Worm (Caenorhabditis elegans): ENCODE measurements around the gene F13H8.11.

The F13H8.11 gene

DNA sequence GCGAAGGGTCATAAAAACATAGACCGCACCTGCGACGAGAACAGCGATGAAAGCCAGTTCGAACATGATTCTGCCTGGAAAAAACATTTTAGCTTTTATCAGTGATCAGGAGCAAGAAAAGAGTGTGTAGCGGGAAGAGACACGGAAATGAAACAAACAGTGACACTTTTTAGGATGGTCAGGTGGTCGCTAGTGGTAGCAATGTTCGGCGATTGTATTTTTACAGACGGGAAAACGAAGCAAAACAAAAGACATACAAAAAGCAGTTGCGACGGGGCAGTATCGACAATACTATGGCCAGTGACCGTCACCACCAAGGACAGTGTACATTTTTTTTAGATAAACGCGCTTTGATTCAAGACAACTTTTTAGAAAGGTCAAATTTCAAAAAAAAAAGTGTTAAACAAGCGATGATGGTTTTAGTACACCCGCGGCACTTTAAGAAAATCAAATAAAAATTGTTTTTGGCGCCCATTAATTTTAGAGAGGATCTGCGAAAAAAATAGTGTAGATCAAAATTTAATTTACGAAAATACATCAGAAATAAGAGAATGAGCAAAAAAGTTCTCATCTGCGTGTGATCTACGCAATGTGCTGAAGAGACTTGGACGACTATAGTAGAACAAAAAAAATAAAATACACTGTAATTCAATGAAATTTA is 24.3 kb downstream of the F13H8.11 start, which contains the start of gene T24H7.9:
Gene T24H7.9 (minus strand): TSS at position 74 of the 661 bp plus-strand sequence.
- TF ChIP-seq elt-2 (tag; optimal IDR thresholded peaks at IDR 0.05) = peak; percentile 47
- no peak for TF ChIP-seq ztf-11 (tag; optimal IDR thresholded peaks at IDR 0.05)
- TF ChIP-seq nhr-25 (tag; optimal IDR thresholded peaks at IDR 0.05) = peak; percentile 30
- TF ChIP-seq pha-4 (tag; optimal IDR thresholded peaks at IDR 0.05) = peak; percentile 68

ce11 chrII:6230116-6230515 is 29.7 kb downstream of the F13H8.11 start:
- TF ChIP-seq egl-27 (tag; optimal IDR thresholded peaks at IDR 0.05) = no peak
- TF ChIP-seq aly-2 (tag; optimal IDR thresholded peaks at IDR 0.05) = no peak
- TF ChIP-seq nhr-43 (tag; optimal IDR thresholded peaks at IDR 0.05; ENCODE audit: poor library complexity, severe bottlenecking) = no peak
- no peak for TF ChIP-seq unc-62 (GFP tag; optimal IDR thresholded peaks at IDR 0.05)
- TF ChIP-seq ztf-11 (tag; optimal IDR thresholded peaks at IDR 0.05) = no peak
- no peak for TF ChIP-seq nhr-237 (tag; optimal IDR thresholded peaks at IDR 0.05)
- no peak for TF ChIP-seq skn-1 (tag; optimal IDR thresholded peaks at IDR 0.05)
- TF ChIP-seq nhr-67 (tag; optimal IDR thresholded peaks at IDR 0.05) = no peak
- no peak for TF ChIP-seq tbx-2 (tag; optimal IDR thresholded peaks at IDR 0.05)

DNA sequence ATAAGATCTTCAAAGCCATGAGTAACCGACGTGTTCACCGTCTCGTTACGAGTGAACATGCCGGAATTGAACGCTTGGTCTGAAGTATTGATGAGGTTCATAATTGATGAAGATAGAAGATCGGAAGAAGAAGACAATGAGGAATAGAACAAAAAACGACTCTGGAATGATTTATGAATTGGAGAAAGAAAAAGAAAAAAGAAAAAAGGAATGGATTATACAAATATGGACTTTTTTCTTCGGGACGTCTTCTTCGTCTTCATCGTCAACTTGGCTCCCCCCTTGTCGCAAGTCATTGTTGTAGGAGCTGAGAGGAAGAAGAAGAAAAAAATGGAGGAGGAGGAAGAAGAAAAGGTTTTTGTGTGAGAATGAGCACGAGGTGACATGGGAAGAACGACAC is 32.8 kb downstream of the F13H8.11 start, which contains the start of gene srsy-2:
Gene srsy-2 (minus strand): TSS at position 101 of the 400 bp plus-strand sequence.
- TF ChIP-seq egl-27 (tag; optimal IDR thresholded peaks at IDR 0.05) (no peak), hmg-11 (tag; optimal IDR thresholded peaks at IDR 0.05) (no peak), jun-1 (tag; optimal IDR thresholded peaks at IDR 0.05) (no peak), mdl-1 (tag; optimal IDR thresholded peaks at IDR 0.05) (no peak), ZK546.5 (tag; optimal IDR thresholded peaks at IDR 0.05) (no peak), mml-1 (tag; optimal IDR thresholded peaks at IDR 0.05) (no peak)

DNA sequence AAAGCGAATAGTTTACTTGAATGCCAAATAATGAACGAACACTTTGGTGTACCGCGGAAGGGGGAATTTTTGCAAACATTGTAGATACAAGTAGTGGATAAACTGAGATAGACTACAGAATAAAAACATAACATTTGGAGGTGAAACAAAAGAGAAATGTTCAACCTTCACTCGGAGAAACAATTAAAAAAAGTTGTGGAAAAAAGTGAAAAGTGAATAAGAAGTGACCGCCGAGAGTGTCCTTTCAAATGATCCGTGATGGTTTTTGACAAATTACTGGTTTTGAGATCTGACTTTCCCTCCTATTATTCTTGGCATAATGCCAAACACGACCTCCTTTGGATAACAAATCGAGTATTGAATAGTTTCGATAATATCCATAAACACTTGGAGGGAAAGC is 36.1 kb downstream of the F13H8.11 start:
- TF ChIP-seq nhr-23 (tag; optimal IDR thresholded peaks at IDR 0.05) (no peak), nhr-76 (tag; optimal IDR thresholded peaks at IDR 0.05) (no peak), nhr-43 (tag; optimal IDR thresholded peaks at IDR 0.05; ENCODE audit: poor library complexity, severe bottlenecking) (no peak), daf-12 (tag; optimal IDR thresholded peaks at IDR 0.05) (no peak), mml-1 (tag; optimal IDR thresholded peaks at IDR 0.05) (no peak), egl-5 (tag; optimal IDR thresholded peaks at IDR 0.05) (no peak), nhr-25 (tag; optimal IDR thresholded peaks at IDR 0.05) (no peak), ZK546.5 (tag; optimal IDR thresholded peaks at IDR 0.05) (no peak), skn-1 (tag; optimal IDR thresholded peaks at IDR 0.05) (no peak), fkh-10 (GFP tag; optimal IDR thresholded peaks at IDR 0.05) (no peak), fkh-2 (tag; optimal IDR thresholded peaks at IDR 0.05) (no peak)

- TF ChIP-seq nhr-76 (tag; optimal IDR thresholded peaks at IDR 0.05) (no peak), ztf-4 (tag; optimal IDR thresholded peaks at IDR 0.05) (no peak), nhr-23 (tag; optimal IDR thresholded peaks at IDR 0.05) (no peak), hmg-11 (tag; optimal IDR thresholded peaks at IDR 0.05) (no peak)
Observed at ce11 chrII:6222558-6222957, 37.3 kb downstream of the F13H8.11 start, which contains the start of gene C30B5.6. Gene C30B5.6 (minus strand): TSS chrII:6222658.

DNA sequence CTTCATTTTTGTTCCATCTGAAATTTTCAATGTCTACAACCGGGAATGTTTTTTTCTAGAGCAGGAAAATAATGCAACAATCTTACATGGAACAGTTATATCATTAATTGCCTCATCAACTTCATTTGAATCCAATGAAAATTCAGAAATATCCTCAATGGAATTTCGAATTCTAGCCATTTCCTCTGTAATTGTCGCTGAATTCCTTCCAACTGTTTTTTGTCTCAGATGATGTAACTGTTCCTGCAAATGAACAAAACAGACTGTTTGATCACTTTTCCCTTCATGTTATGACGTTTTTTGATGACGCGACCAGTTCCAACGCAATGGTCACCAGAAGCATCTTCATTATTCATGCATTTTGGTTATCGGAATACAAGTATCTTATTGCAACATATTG is 38.4 kb downstream of the F13H8.11 start:
- TF ChIP-seq nhr-43 (tag; optimal IDR thresholded peaks at IDR 0.05; ENCODE audit: poor library complexity, severe bottlenecking) (no peak), lin-15B (tag; optimal IDR thresholded peaks at IDR 0.05) (no peak), nhr-12 (tag; optimal IDR thresholded peaks at IDR 0.05) (no peak), lsy-12 (tag; optimal IDR thresholded peaks at IDR 0.05) (no peak), elt-2 (tag; optimal IDR thresholded peaks at IDR 0.05) (no peak), jun-1 (tag; optimal IDR thresholded peaks at IDR 0.05) (no peak), pqm-1 (tag; optimal IDR thresholded peaks at IDR 0.05) (no peak), ztf-11 (tag; optimal IDR thresholded peaks at IDR 0.05) (no peak), ceh-28 (tag; optimal IDR thresholded peaks at IDR 0.05) (no peak), egl-5 (tag; optimal IDR thresholded peaks at IDR 0.05) (no peak), ceh-9 (tag; optimal IDR thresholded peaks at IDR 0.05) (no peak)

All from whole organism, L3 larva.